6 fruit fly cellular contexts compared by ENCODE assay signal in the genomic region with DNA sequence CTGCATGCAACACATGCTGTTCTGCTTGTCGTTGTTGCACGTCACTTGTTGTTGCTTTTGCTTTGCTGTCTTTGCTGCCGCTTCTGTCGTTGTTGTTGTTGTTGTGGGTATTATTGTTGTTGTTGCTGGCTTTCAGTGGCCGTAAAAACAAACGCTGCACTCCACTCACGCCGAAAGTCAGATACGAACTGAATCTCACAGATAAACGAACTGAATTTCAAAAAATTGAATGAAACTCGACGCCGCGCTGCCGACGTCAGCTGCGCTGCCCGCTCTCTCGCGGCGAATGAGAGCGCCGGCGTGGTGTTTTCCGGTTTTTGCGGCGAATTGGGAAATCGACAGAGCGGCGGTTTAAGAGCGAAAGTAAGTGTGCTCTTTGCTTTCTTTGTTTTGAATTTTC.
TF ChIP-seq lines count a peak whose summit lies in the region.

Gene bab2, minus strand, starts transcription at position 192 of the 400 bp plus-strand sequence.

- TF ChIP-seq CTCF in whole organism, embryonic (GFP tag; optimal IDR thresholded peaks at IDR 0.05; lab: Kevin White, UChicago): no peak

TF ChIP-seq in whole organism, 6 proteins besides CTCF, POLR2A, EP300 and RAD21:
- TF ChIP-seq Dll (optimal IDR thresholded peaks at IDR 0.05; lab: Kevin White, UChicago): peak; percentile 47
- TF ChIP-seq usp (GFP tag; optimal IDR thresholded peaks at IDR 0.05; lab: Kevin White, UChicago): no peak

TF ChIP-seq in whole organism, adult, 20 proteins besides CTCF, POLR2A, EP300 and RAD21:
- peak; percentile 1 for TF ChIP-seq CG7101 (tag; optimal IDR thresholded peaks at IDR 0.05; lab: Kevin White, UChicago)
- TF ChIP-seq kay (GFP tag; lab: Kevin White, UChicago; ENCODE audit: borderline replicate concordance): no peak
- no peak for TF ChIP-seq ovo (GFP tag; optimal IDR thresholded peaks at IDR 0.05; lab: Kevin White, UChicago)
- TF ChIP-seq CG11617 (GFP tag; optimal IDR thresholded peaks at IDR 0.05; lab: Kevin White, UChicago): no peak
- no peak for TF ChIP-seq CG33017 (tag; optimal IDR thresholded peaks at IDR 0.05; lab: Kevin White, UChicago)
- TF ChIP-seq bab1 (GFP tag; optimal IDR thresholded peaks at IDR 0.05; lab: Kevin White, UChicago): no peak
- peak; percentile 55 for TF ChIP-seq cic (GFP tag; optimal IDR thresholded peaks at IDR 0.05; lab: Kevin White, UChicago)
- no peak for TF ChIP-seq CG1620 (GFP tag; optimal IDR thresholded peaks at IDR 0.05; lab: Kevin White, UChicago)
- no peak for TF ChIP-seq Crg-1 (GFP tag; optimal IDR thresholded peaks at IDR 0.05; lab: Kevin White, UChicago)
- peak; percentile 2 for TF ChIP-seq CG14711 (tag; optimal IDR thresholded peaks at IDR 0.05; lab: Kevin White, UChicago)

TF ChIP-seq in whole organism, embryonic, 481 proteins besides CTCF, POLR2A, EP300 and RAD21 (continues in another document):
- peak; percentile 28 for TF ChIP-seq stwl (tag; optimal IDR thresholded peaks at IDR 0.05; lab: Kevin White, UChicago)
- no peak for TF ChIP-seq nerfin-2 (GFP tag; IDR thresholded peaks at IDR 0.05; lab: Robert Waterston, UW; ENCODE audit: partially characterized antibody)
- peak; percentile 71 for TF ChIP-seq ci (GFP tag; IDR thresholded peaks at IDR 0.05; lab: Robert Waterston, UW)
- peak; percentile 6; the same call in 1 of the 2 replicates for TF ChIP-seq Awh (GFP tag; IDR thresholded peaks at IDR 0.05; lab: Robert Waterston, UW)
- no peak for TF ChIP-seq CG1647 (GFP tag; optimal IDR thresholded peaks at IDR 0.05; lab: Kevin White, UChicago)
- TF ChIP-seq Hr51 (GFP tag; optimal IDR thresholded peaks at IDR 0.05; lab: Kevin White, UChicago): peak in 1 of 2 experiments; percentile 1
- TF ChIP-seq CG10147 (GFP tag; optimal IDR thresholded peaks at IDR 0.05; lab: Kevin White, UChicago): peak; percentile 4
- peak; percentile 49 for TF ChIP-seq Nf-YC (tag; optimal IDR thresholded peaks at IDR 0.05; lab: Kevin White, UChicago)
- no peak for TF ChIP-seq CG13296 (GFP tag; optimal IDR thresholded peaks at IDR 0.05; lab: Kevin White, UChicago)
- TF ChIP-seq zfh1 (GFP tag; IDR thresholded peaks at IDR 0.05; lab: Robert Waterston, UW): 0 out of 3 replicates have a peak, but pooled peaks have one; percentile 19
- no peak for TF ChIP-seq CG7987 (GFP tag; optimal IDR thresholded peaks at IDR 0.05; lab: Kevin White, UChicago)
- TF ChIP-seq CG2202 (tag; optimal IDR thresholded peaks at IDR 0.05; lab: Kevin White, UChicago): peak; percentile 36
- TF ChIP-seq CG9797 (GFP tag; optimal IDR thresholded peaks at IDR 0.05; lab: Kevin White, UChicago): no peak
- peak; percentile 36 for TF ChIP-seq CG2712 (tag; optimal IDR thresholded peaks at IDR 0.05; lab: Kevin White, UChicago)
- TF ChIP-seq CG6765 (GFP tag; optimal IDR thresholded peaks at IDR 0.05; lab: Kevin White, UChicago): no peak
- peak; percentile 37 for TF ChIP-seq CG12769 (tag; optimal IDR thresholded peaks at IDR 0.05; lab: Kevin White, UChicago)
- TF ChIP-seq CG4820 (GFP tag; optimal IDR thresholded peaks at IDR 0.05; lab: Kevin White, UChicago): no peak
- peak; percentile 3 for TF ChIP-seq nmo (GFP tag; optimal IDR thresholded peaks at IDR 0.05; lab: Kevin White, UChicago)

TF ChIP-seq in whole organism, prepupa, 60 proteins besides CTCF, POLR2A, EP300 and RAD21 (continues in another document):
- TF ChIP-seq fkh (GFP tag; optimal IDR thresholded peaks at IDR 0.05; lab: Kevin White, UChicago) (peak; percentile 50), Eip78C (GFP tag; lab: Kevin White, UChicago) (no peak), CG31627 (GFP tag; optimal IDR thresholded peaks at IDR 0.05; lab: Kevin White, UChicago) (no peak), OdsH (GFP tag; optimal IDR thresholded peaks at IDR 0.05; lab: Kevin White, UChicago) (no peak), CG6276 (GFP tag; optimal IDR thresholded peaks at IDR 0.05; lab: Kevin White, UChicago) (no peak), CG6808 (GFP tag; optimal IDR thresholded peaks at IDR 0.05; lab: Kevin White, UChicago) (no peak), CG3032 (tag; optimal IDR thresholded peaks at IDR 0.05; lab: Kevin White, UChicago) (no peak), cyc (GFP tag; optimal IDR thresholded peaks at IDR 0.05; lab: Kevin White, UChicago) (no peak), Blimp-1 (GFP tag; optimal IDR thresholded peaks at IDR 0.05; lab: Kevin White, UChicago) (no peak), eg (GFP tag; IDR thresholded peaks at IDR 0.05; lab: Robert Waterston, UW) (peak; percentile 39; the same call in 1 of the 3 replicates), Sox102F (GFP tag; optimal IDR thresholded peaks at IDR 0.05; lab: Kevin White, UChicago) (no peak), spab (GFP tag; optimal IDR thresholded peaks at IDR 0.05; lab: Kevin White, UChicago) (no peak), CG6854 (GFP tag; optimal IDR thresholded peaks at IDR 0.05; lab: Kevin White, UChicago) (no peak), lz (GFP tag; optimal IDR thresholded peaks at IDR 0.05; lab: Kevin White, UChicago) (no peak), CG7368 (GFP tag; optimal IDR thresholded peaks at IDR 0.05; lab: Kevin White, UChicago) (no peak), CG8319 (GFP tag; optimal IDR thresholded peaks at IDR 0.05; lab: Kevin White, UChicago) (no peak), CG10669 (GFP tag; optimal IDR thresholded peaks at IDR 0.05; lab: Kevin White, UChicago) (no peak), CG6163 (GFP tag; IDR thresholded peaks at IDR 0.05; lab: Robert Waterston, UW) (peak; percentile 67; the same call in 2 of the 3 replicates), Sox14 (GFP tag; optimal IDR thresholded peaks at IDR 0.05; lab: Kevin White, UChicago) (peak; percentile 39), CG6792 (GFP tag; optimal IDR thresholded peaks at IDR 0.05; lab: Kevin White, UChicago) (no peak)

TF ChIP-seq in whole organism, pupa, 21 proteins besides CTCF, POLR2A, EP300 and RAD21:
- peak; percentile 35 for TF ChIP-seq EcR (GFP tag; optimal IDR thresholded peaks at IDR 0.05; lab: Kevin White, UChicago)
- TF ChIP-seq CG9948 (tag; optimal IDR thresholded peaks at IDR 0.05; lab: Kevin White, UChicago): no peak
- peak; percentile 32 for TF ChIP-seq CG13204 (GFP tag; optimal IDR thresholded peaks at IDR 0.05; lab: Kevin White, UChicago)
- peak; percentile 44 for TF ChIP-seq CG12605 (GFP tag; IDR thresholded peaks at IDR 0.05; lab: Robert Waterston, UW)
- TF ChIP-seq D1 (tag; optimal IDR thresholded peaks at IDR 0.05; lab: Kevin White, UChicago): no peak
- TF ChIP-seq gl (tag; optimal IDR thresholded peaks at IDR 0.05; lab: Kevin White, UChicago): no peak
- TF ChIP-seq Snoo (tag; optimal IDR thresholded peaks at IDR 0.05; lab: Kevin White, UChicago): peak; percentile 12
- no peak for TF ChIP-seq Pif1B (GFP tag; optimal IDR thresholded peaks at IDR 0.05; lab: Kevin White, UChicago)
- peak; percentile 8; the same call in 1 of the 3 replicates for TF ChIP-seq CG4496 (GFP tag; IDR thresholded peaks at IDR 0.05; lab: Robert Waterston, UW)
- TF ChIP-seq rn (GFP tag; IDR thresholded peaks at IDR 0.05; lab: Robert Waterston, UW): no peak

TF ChIP-seq in whole organism, wandering third instar larva, 38 proteins besides CTCF, POLR2A, EP300 and RAD21:
- peak; percentile 77 for TF ChIP-seq Dif (GFP tag; optimal IDR thresholded peaks at IDR 0.05; lab: Kevin White, UChicago; ENCODE audit: partially characterized antibody)
- TF ChIP-seq Vsx2 (GFP tag; optimal IDR thresholded peaks at IDR 0.05; lab: Kevin White, UChicago; ENCODE audit: partially characterized antibody): peak; percentile 5
- TF ChIP-seq rgr (GFP tag; optimal IDR thresholded peaks at IDR 0.05; lab: Kevin White, UChicago): peak; percentile 13
- peak; percentile 34 for TF ChIP-seq psq (GFP tag; optimal IDR thresholded peaks at IDR 0.05; lab: Kevin White, UChicago)
- TF ChIP-seq dl (GFP tag; optimal IDR thresholded peaks at IDR 0.05; lab: Kevin White, UChicago; ENCODE audit: insufficient read depth in 1 of 2, partially characterized antibody in 2 of 2): peak in 1 of 2 experiments; percentile 4
- no peak for TF ChIP-seq Abd-B (GFP tag; optimal IDR thresholded peaks at IDR 0.05; lab: Kevin White, UChicago)
- TF ChIP-seq N (GFP tag; optimal IDR thresholded peaks at IDR 0.05; lab: Kevin White, UChicago): no peak
- peak; percentile 5 for TF ChIP-seq CrebA (GFP tag; optimal IDR thresholded peaks at IDR 0.05; lab: Kevin White, UChicago; ENCODE audit: borderline replicate concordance)
- TF ChIP-seq Rel (GFP tag; optimal IDR thresholded peaks at IDR 0.05; lab: Kevin White, UChicago): no peak
- TF ChIP-seq Rel (tag; optimal IDR thresholded peaks at IDR 0.05; lab: Kevin White, UChicago): no peak
